Fruit fly (Drosophila melanogaster) whole organism, adult: ENCODE results near the gene CG4502.

Source experiments
- CG11617 ChIP-seq: fragments of 200-800 bp; sonication (Bioruptor generic); optimal IDR thresholded peaks from 2 replicates; lab custom pipeline; 2017; ENCODE audit warnings: mild to moderate bottlenecking, missing biosample characterization, missing genetic modification reagents, missing genetic modification characterization
- CG1620 ChIP-seq: fragments of 200-800 bp; sonication (Bioruptor generic); optimal IDR thresholded peaks from 2 replicates; lab custom pipeline; 2016; ENCODE audit warnings: missing biosample characterization, missing genetic modification characterization
- CG33017 ChIP-seq: fragments of 200-800 bp; sonication (Bioruptor generic); optimal IDR thresholded peaks from 2 replicates; lab custom pipeline; 2018; ENCODE audit warnings: missing biosample characterization, mild to moderate bottlenecking, missing genetic modification characterization, moderate library complexity
- CG7045 ChIP-seq: fragments of 200-800 bp; sonication (Bioruptor generic); optimal IDR thresholded peaks from 2 replicates; lab custom pipeline; 2017; ENCODE audit warnings: missing biosample characterization, mild to moderate bottlenecking, missing genetic modification characterization
- Clk ChIP-seq: fragments of 200-800 bp; sonication (Bioruptor generic); optimal IDR thresholded peaks from 2 replicates; lab custom pipeline; 2017; ENCODE audit warnings: missing biosample characterization, missing genetic modification characterization
- Mnt ChIP-seq: fragments of 200-800 bp; sonication (Bioruptor generic); optimal IDR thresholded peaks from 2 replicates; lab custom pipeline; 2016; ENCODE audit warnings: missing biosample characterization, mild to moderate bottlenecking, missing genetic modification characterization
- toe ChIP-seq: fragments of 200-800 bp; sonication (Bioruptor generic); optimal IDR thresholded peaks from 2 replicates; lab custom pipeline; 2016; ENCODE audit warnings: missing biosample characterization, missing genetic modification characterization

DNA sequence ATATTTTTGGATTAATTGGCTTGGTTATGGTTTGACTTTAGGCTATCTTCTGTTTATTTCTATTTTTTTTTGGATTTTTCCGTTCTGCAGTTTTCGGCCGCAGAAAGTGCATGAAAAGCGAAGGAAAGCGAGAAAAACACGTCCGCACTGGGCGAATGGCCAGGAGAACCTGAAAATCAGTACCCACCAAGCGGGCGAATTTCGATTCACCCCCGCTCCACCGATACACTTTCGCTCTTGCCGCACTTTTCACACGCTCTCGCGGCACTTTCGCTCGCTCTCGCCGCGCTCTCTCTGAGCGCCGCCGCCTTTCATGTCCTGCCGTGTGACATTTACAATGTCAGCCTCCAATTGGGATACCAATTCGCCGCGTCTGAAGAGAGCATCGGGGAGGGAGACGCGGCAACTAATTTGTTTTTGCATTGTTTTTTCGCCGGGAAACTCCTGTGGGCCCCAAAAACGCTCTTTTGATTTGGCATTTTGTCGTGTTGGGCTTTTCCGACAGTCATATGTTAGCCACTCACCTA lies 45.3 kb upstream of the CG4502 start, which contains the start of gene Ndae1:
- no peak for TF ChIP-seq CG33017 (tag; lab: Kevin White, UChicago)
- no peak for TF ChIP-seq CG11617 (GFP tag; lab: Kevin White, UChicago)
- TF ChIP-seq CG1620 (GFP tag; lab: Kevin White, UChicago): no peak
- TF ChIP-seq toe: no peak
- TF ChIP-seq Clk (GFP tag; lab: Kevin White, UChicago): no peak
- no peak for TF ChIP-seq Mnt (GFP tag; lab: Kevin White, UChicago)
- no peak for TF ChIP-seq CG7045 (GFP tag; lab: Kevin White, UChicago)
